Worm (Caenorhabditis elegans): ENCODE data around the gene rbbp-5.

The rbbp-5 gene

ce11 chrII:6147131-6147530 is 49.5 kb downstream of the rbbp-5 start:
- TF ChIP-seq unc-62 (GFP tag; optimal IDR thresholded peaks at IDR 0.05 in 1 of 2) = peak in 1 of 2 experiments; percentile 93
- no peak for TF ChIP-seq unc-62 (tag; optimal IDR thresholded peaks at IDR 0.05)
- no peak for TF ChIP-seq nhr-48 (tag; optimal IDR thresholded peaks at IDR 0.05)

ce11 chrII:6148369-6148768 is 50.7 kb downstream of the rbbp-5 start:
- TF ChIP-seq F37D6.2 (tag; optimal IDR thresholded peaks at IDR 0.05) = peak; percentile 24
- peak; percentile 74 for TF ChIP-seq ces-1 (GFP tag; optimal IDR thresholded peaks at IDR 0.05)
- no peak for TF ChIP-seq madf-5 (GFP tag; IDR thresholded peaks at IDR 0.05)
- peak; percentile 69 for TF ChIP-seq ctbp-1 (GFP tag; IDR thresholded peaks at IDR 0.05)
- peak; percentile 54 for TF ChIP-seq fkh-10 (GFP tag; optimal IDR thresholded peaks at IDR 0.05)
- no peak for TF ChIP-seq ama-1 (optimal IDR thresholded peaks at IDR 0.05)
- peak; percentile 34 for TF ChIP-seq hlh-30 (tag; optimal IDR thresholded peaks at IDR 0.05; ENCODE audit: insufficient read depth)
- TF ChIP-seq lim-7 (GFP tag; IDR thresholded peaks at IDR 0.05) = no peak
- peak; percentile 25 for TF ChIP-seq mep-1 (tag; optimal IDR thresholded peaks at IDR 0.05)
